Worm (Caenorhabditis elegans) whole organism, midembryonic: ENCODE data around the gene Y69H2.17.

Source experiments
- T22C8.4 ChIP-seq: fragments of 200-800 bp; sonication (Bioruptor generic); IDR thresholded peaks from 2 replicates; pipeline ENCODE4 v1.3.6; 2022; ENCODE audit warnings: missing genetic modification characterization, missing compliant biosample characterization
- flt-1 ChIP-seq: fragments of 200-800 bp; sonication (Bioruptor generic); IDR thresholded peaks from 2 replicates; pipeline ENCODE4 v1.3.6; 2022; ENCODE audit warnings: missing genetic modification characterization, missing compliant biosample characterization
- ref-1 ChIP-seq: fragments of 200-800 bp; sonication (Bioruptor generic); conservative IDR thresholded peaks from 2 replicates; pipeline ENCODE4 v1.3.6; 2022; ENCODE audit warnings: missing genetic modification reagents, missing genetic modification characterization, missing compliant biosample characterization

ce11 chrV:18674367-18674766 lies 10.4 kb upstream of the Y69H2.17 start:
- TF ChIP-seq T22C8.4 = no peak
- TF ChIP-seq flt-1 (GFP tag; lab: Robert Waterston, UW) = no peak
- TF ChIP-seq ref-1 (GFP tag; lab: Robert Waterston, UW) = no peak
